Worm (Caenorhabditis elegans) whole organism, L3 larva: Measurements from ENCODE around the gene F58A3.4.

Experiments used
- fkh-10 ChIP-seq: sonication (generic microtip); optimal IDR thresholded peaks from 2 replicates; lab custom pipeline; 2017; ENCODE audit warnings: missing biosample characterization, missing genetic modification reagents, missing genetic modification characterization
- jun-1 ChIP-seq: fragments of 150-350 bp; optimal IDR thresholded peaks from 2 replicates; lab custom pipeline; 2014; ENCODE audit warnings: missing biosample characterization, missing genetic modification reagents, missing genetic modification characterization
- lin-39 ChIP-seq: fragments of 150-350 bp; optimal IDR thresholded peaks from 2 replicates; lab custom pipeline; 2018; ENCODE audit warnings: missing biosample characterization, missing genetic modification reagents, missing genetic modification characterization
- mdl-1 ChIP-seq: fragments of 150-350 bp; optimal IDR thresholded peaks from 2 replicates; lab custom pipeline; 2014; ENCODE audit warnings: missing biosample characterization, missing genetic modification characterization
- nhr-12 ChIP-seq: fragments of 150-350 bp; optimal IDR thresholded peaks from 2 replicates; lab custom pipeline; 2014; ENCODE audit warnings: missing biosample characterization, missing genetic modification characterization
- nhr-43 ChIP-seq: sonication (generic microtip); optimal IDR thresholded peaks from 2 replicates; lab custom pipeline; 2016; ENCODE audit warnings: mild to moderate bottlenecking, missing genetic modification characterization, missing compliant biosample characterization; ENCODE audit not compliant: poor library complexity, severe bottlenecking
- nhr-67 ChIP-seq: fragments of 150-350 bp; optimal IDR thresholded peaks from 2 replicates; lab custom pipeline; 2014; ENCODE audit warnings: missing biosample characterization, missing genetic modification characterization
- pqm-1 ChIP-seq: fragments of 150-350 bp; optimal IDR thresholded peaks from 2 replicates; lab custom pipeline; 2017; ENCODE audit warnings: missing biosample characterization, missing genetic modification characterization, inconsistent platforms
- ztf-4 ChIP-seq: fragments of 150-350 bp; optimal IDR thresholded peaks from 2 replicates; lab custom pipeline; 2014; ENCODE audit warnings: missing biosample characterization, missing genetic modification characterization

Gene F58A3.4

ce11 chrX:10961724-10962123, 48.7 kb downstream of the F58A3.4 start:
- TF ChIP-seq jun-1 (no peak), nhr-43 (tag; lab: Kevin White, UChicago) (no peak), pqm-1 (tag; lab: Kevin White, UChicago) (no peak), ztf-4 (tag; lab: Kevin White, UChicago) (no peak), nhr-12 (tag; lab: Kevin White, UChicago) (no peak), fkh-10 (GFP tag; lab: Kevin White, UChicago) (no peak), lin-39 (no peak), nhr-67 (tag; lab: Kevin White, UChicago) (no peak), mdl-1 (no peak)
